Fruit fly (Drosophila melanogaster): ENCODE results near the gene RhoGEF64C.

RhoGEF64C gene

dm6 chr3L:4814184-4814583 is 121.6 kb downstream of the RhoGEF64C start:
- TF ChIP-seq Ets65A (GFP tag), result peak; percentile 93
- TF ChIP-seq gro (GFP tag; optimal IDR thresholded peaks at IDR 0.05), result no peak

dm6 chr3L:4824356-4825138 is 132.0 kb downstream of the RhoGEF64C start:
- TF ChIP-seq vvl (GFP tag; IDR thresholded peaks at IDR 0.05) (peak; percentile 97), NC2β (GFP tag; optimal IDR thresholded peaks at IDR 0.05) (peak; percentile 90), chif (GFP tag; optimal IDR thresholded peaks at IDR 0.05) (peak; percentile 86 to 93), Nf-YA (GFP tag; IDR thresholded peaks at IDR 0.05) (peak; percentile 95), corto (GFP tag; optimal IDR thresholded peaks at IDR 0.05) (peak; percentile 89), Hr39 (optimal IDR thresholded peaks at IDR 0.05) (no peak), tio (GFP tag; optimal IDR thresholded peaks at IDR 0.05) (peak; percentile 95), nmo (GFP tag; optimal IDR thresholded peaks at IDR 0.05) (peak; percentile 97), CG8388 (GFP tag; optimal IDR thresholded peaks at IDR 0.05) (peak; percentile 92), zfh1 (GFP tag; IDR thresholded peaks at IDR 0.05) (peak; percentile 97), CG14710 (tag; optimal IDR thresholded peaks at IDR 0.05) (peak; percentile 93), CG1832 (GFP tag; optimal IDR thresholded peaks at IDR 0.05) (no peak), Vsx1 (GFP tag; optimal IDR thresholded peaks at IDR 0.05) (no peak), CG30403 (GFP tag; optimal IDR thresholded peaks at IDR 0.05) (peak; percentile 97), pros (GFP tag; optimal IDR thresholded peaks at IDR 0.05) (peak; percentile 25), CG10654 (GFP tag; optimal IDR thresholded peaks at IDR 0.05) (peak; percentile 91), ham (GFP tag; IDR thresholded peaks at IDR 0.05) (peak; percentile 81), tx (GFP tag; optimal IDR thresholded peaks at IDR 0.05) (peak; percentile 81), Camta (GFP tag; optimal IDR thresholded peaks at IDR 0.05) (peak; percentile 90), nerfin-2 (GFP tag; IDR thresholded peaks at IDR 0.05; ENCODE audit: partially characterized antibody) (no peak), Oli (tag; optimal IDR thresholded peaks at IDR 0.05) (peak; percentile 96), CG33213 (GFP tag; optimal IDR thresholded peaks at IDR 0.05) (peak; percentile 90), tup (GFP tag; optimal IDR thresholded peaks at IDR 0.05) (peak; percentile 88), Nf-YB (GFP tag; optimal IDR thresholded peaks at IDR 0.05) (peak; percentile 84), Atf-2 (GFP tag; optimal IDR thresholded peaks at IDR 0.05) (peak; percentile 88), CkIIα-i1 (GFP tag; IDR thresholded peaks at IDR 0.05) (peak; percentile 86), CG16779 (GFP tag; IDR thresholded peaks at IDR 0.05) (peak; percentile 87), sr (GFP tag; IDR thresholded peaks at IDR 0.05) (peak; percentile 77; the same call in 1 of the 3 replicates), zen (tag; optimal IDR thresholded peaks at IDR 0.05) (peak; percentile 91), sens-2 (GFP tag; IDR thresholded peaks at IDR 0.05) (peak; percentile 91), wdn (GFP tag; IDR thresholded peaks at IDR 0.05) (peak; percentile 92), Optix (GFP tag; IDR thresholded peaks at IDR 0.05) (peak; percentile 93), ssp (GFP tag; IDR thresholded peaks at IDR 0.05) (peak; percentile 91), CG6654 (GFP tag; optimal IDR thresholded peaks at IDR 0.05) (peak; percentile 72), Atf3 (GFP tag; optimal IDR thresholded peaks at IDR 0.05) (peak; percentile 88), luna (GFP tag; optimal IDR thresholded peaks at IDR 0.05) (peak; percentile 73), E2f1 (GFP tag; IDR thresholded peaks at IDR 0.05) (peak; percentile 97), gem (tag; optimal IDR thresholded peaks at IDR 0.05) (peak; percentile 98), Dp (GFP tag; optimal IDR thresholded peaks at IDR 0.05) (peak; percentile 37), org-1 (GFP tag; optimal IDR thresholded peaks at IDR 0.05) (peak; percentile 88), dm (GFP tag; optimal IDR thresholded peaks at IDR 0.05) (peak; percentile 82), HHEX (GFP tag; optimal IDR thresholded peaks at IDR 0.05) (peak; percentile 92), prd (optimal IDR thresholded peaks at IDR 0.05) (no peak), prd (GFP tag; IDR thresholded peaks at IDR 0.05) (peak; percentile 98), CG6683 (GFP tag; optimal IDR thresholded peaks at IDR 0.05) (peak; percentile 91), toy (GFP tag; IDR thresholded peaks at IDR 0.05) (peak; percentile 92), usp (GFP tag; optimal IDR thresholded peaks at IDR 0.05) (no peak)
